Worm (Caenorhabditis elegans): ENCODE measurements around the gene T28F12.1.
A peak's percentile ranks its signal among the peaks of the same experiment; 100 is the strongest.

Gene T28F12.1

DNA sequence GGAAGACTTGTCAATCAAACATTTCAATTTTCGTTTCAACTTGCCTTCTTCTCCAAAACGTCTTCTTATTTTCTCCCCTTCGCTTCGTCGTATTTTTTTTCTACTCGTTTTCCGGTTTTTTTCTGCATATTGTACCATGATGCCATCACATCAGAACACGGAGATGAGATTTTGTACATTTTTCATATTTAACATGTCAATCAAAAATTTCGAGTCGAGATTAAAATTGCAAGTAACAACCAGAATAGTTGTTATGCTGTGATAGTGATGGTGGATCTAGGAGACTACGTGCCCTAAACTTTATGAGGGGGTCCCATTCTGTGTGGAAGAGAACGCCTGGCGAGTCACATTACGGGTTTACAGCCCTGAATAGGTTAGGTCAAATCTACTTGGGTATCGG is 22.9 kb upstream of the T28F12.1 start:
- TF ChIP-seq mxl-2 (GFP tag; conservative IDR thresholded peaks at IDR 0.05) (no peak), unc-62 (GFP tag; optimal IDR thresholded peaks at IDR 0.05 in 1 of 2) (peak in 1 of 2 experiments; percentile 93), unc-62 (tag; optimal IDR thresholded peaks at IDR 0.05) (no peak), ceh-28 (tag; optimal IDR thresholded peaks at IDR 0.05) (no peak), sdz-12 (GFP tag; optimal IDR thresholded peaks at IDR 0.05) (no peak)

- no peak for TF ChIP-seq duxl-1 (tag; optimal IDR thresholded peaks at IDR 0.05; ENCODE audit: poor library complexity)
- TF ChIP-seq egl-43 (GFP tag; IDR thresholded peaks at IDR 0.05), result no peak
- TF ChIP-seq ceh-32 (tag; optimal IDR thresholded peaks at IDR 0.05; ENCODE audit: poor library complexity), result no peak
- TF ChIP-seq zag-1 (tag; optimal IDR thresholded peaks at IDR 0.05), result no peak
- TF ChIP-seq aha-1 (tag), result peak; percentile 67
- no peak for TF ChIP-seq madf-5 (GFP tag; IDR thresholded peaks at IDR 0.05)
- TF ChIP-seq mdl-1 (tag; optimal IDR thresholded peaks at IDR 0.05), result no peak
- no peak for TF ChIP-seq ceh-44 (GFP tag; IDR thresholded peaks at IDR 0.05)
- TF ChIP-seq Y105C5A.15 (GFP tag; IDR thresholded peaks at IDR 0.05), result no peak
- no peak for TF ChIP-seq sdz-12 (GFP tag; optimal IDR thresholded peaks at IDR 0.05)
- TF ChIP-seq lin-1 (GFP tag; IDR thresholded peaks at IDR 0.05), result 0 out of 2 replicates have a peak, but pooled peaks have one; percentile 26
- TF ChIP-seq lim-7 (GFP tag; IDR thresholded peaks at IDR 0.05), result no peak
- TF ChIP-seq fkh-10 (GFP tag; optimal IDR thresholded peaks at IDR 0.05), result no peak
- no peak for TF ChIP-seq arid-1 (GFP tag; conservative IDR thresholded peaks at IDR 0.05)
- TF ChIP-seq F49E8.2 (tag; optimal IDR thresholded peaks at IDR 0.05; ENCODE audit: borderline replicate concordance), result no peak
- no peak for TF ChIP-seq nhr-237 (tag; optimal IDR thresholded peaks at IDR 0.05)
- no peak for TF ChIP-seq dmd-9 (GFP tag; IDR thresholded peaks at IDR 0.05)
- no peak for TF ChIP-seq nhr-10 (tag; optimal IDR thresholded peaks at IDR 0.05)
- TF ChIP-seq jun-1 (tag; optimal IDR thresholded peaks at IDR 0.05), result no peak
- TF ChIP-seq saeg-2 (GFP tag; IDR thresholded peaks at IDR 0.05), result 0 out of 2 replicates have a peak, but pooled peaks have one; percentile 13
- TF ChIP-seq Y48G9A.11 (GFP tag; IDR thresholded peaks at IDR 0.05), result no peak
- TF ChIP-seq unc-39 (tag; optimal IDR thresholded peaks at IDR 0.05), result no peak
- TF ChIP-seq fos-1 (tag; optimal IDR thresholded peaks at IDR 0.05), result no peak
- TF ChIP-seq mdt-29 (GFP tag; IDR thresholded peaks at IDR 0.05), result 0 out of 2 replicates have a peak, but pooled peaks have one; percentile 24
- no peak for TF ChIP-seq mxl-3 (GFP tag; optimal IDR thresholded peaks at IDR 0.05)
- no peak for TF ChIP-seq ztf-11 (tag; optimal IDR thresholded peaks at IDR 0.05)
- TF ChIP-seq ceh-62 (tag; optimal IDR thresholded peaks at IDR 0.05), result no peak
- no peak for TF ChIP-seq vab-7 (GFP tag; IDR thresholded peaks at IDR 0.05)
- TF ChIP-seq daf-16 (GFP tag; optimal IDR thresholded peaks at IDR 0.05), result peak in 1 of 2 experiments; percentile 0
- peak; percentile 39 for TF ChIP-seq daf-16 (tag; optimal IDR thresholded peaks at IDR 0.05)
- TF ChIP-seq set-16 (GFP tag; IDR thresholded peaks at IDR 0.05), result peak; percentile 73
- peak; percentile 58 for TF ChIP-seq dve-1 (tag; optimal IDR thresholded peaks at IDR 0.05; ENCODE audit: insufficient read depth)
- no peak for TF ChIP-seq nhr-42 (GFP tag; IDR thresholded peaks at IDR 0.05)
- no peak for TF ChIP-seq zip-11 (GFP tag; IDR thresholded peaks at IDR 0.05)
- TF ChIP-seq dpl-1 (GFP tag; optimal IDR thresholded peaks at IDR 0.05), result no peak
- no peak for TF ChIP-seq hif-1 (tag; optimal IDR thresholded peaks at IDR 0.05)
- TF ChIP-seq dmd-8 (GFP tag; IDR thresholded peaks at IDR 0.05), result no peak
- TF ChIP-seq nhr-28 (tag; optimal IDR thresholded peaks at IDR 0.05), result peak; percentile 32
- TF ChIP-seq lin-39 (tag; optimal IDR thresholded peaks at IDR 0.05), result no peak
- no peak for TF ChIP-seq F26F4.8 (GFP tag; conservative IDR thresholded peaks at IDR 0.05)
- no peak for TF ChIP-seq ceh-82 (tag; optimal IDR thresholded peaks at IDR 0.05)
- TF ChIP-seq T20F7.1 (GFP tag; optimal IDR thresholded peaks at IDR 0.05), result no peak
- no peak for TF ChIP-seq spr-1 (tag; optimal IDR thresholded peaks at IDR 0.05)
- no peak for TF ChIP-seq hmg-1.1 (GFP tag; IDR thresholded peaks at IDR 0.05)
- no peak for TF ChIP-seq cey-2 (tag; optimal IDR thresholded peaks at IDR 0.05; ENCODE audit: borderline replicate concordance, insufficient read depth)
Measured at ce11 chrV:4491273-4492094, 21.3 kb upstream of the T28F12.1 start.
